Worm (Caenorhabditis elegans) whole organism, L4 larva: Measurements from ENCODE around the gene M151.1.

Experiments
- D1046.2 ChIP-seq: fragments of 200-800 bp; sonication (Bioruptor generic); IDR thresholded peaks from 2 replicates; pipeline ENCODE4 v1.3.6; 2022; ENCODE audit warnings: missing genetic modification characterization, missing compliant biosample characterization
- F10B5.3 ChIP-seq: sonication (generic microtip); optimal IDR thresholded peaks from 2 replicates; lab custom pipeline; 2016; ENCODE audit warnings: mild to moderate bottlenecking, missing genetic modification characterization, missing compliant biosample characterization
- F37D6.2 ChIP-seq: sonication (generic microtip); optimal IDR thresholded peaks from 2 replicates; lab custom pipeline; 2016; ENCODE audit warnings: mild to moderate bottlenecking, missing genetic modification characterization, missing compliant biosample characterization
- F49E8.2 ChIP-seq: sonication (generic microtip); optimal IDR thresholded peaks from 2 replicates; lab custom pipeline; 2016; ENCODE audit warnings: missing compliant biosample characterization, mild to moderate bottlenecking, missing genetic modification characterization, borderline replicate concordance
- Y105C5A.15 ChIP-seq: fragments of 200-800 bp; sonication (Bioruptor generic); IDR thresholded peaks from 2 replicates; pipeline ENCODE4 v1.3.6; 2022; ENCODE audit warnings: missing genetic modification characterization, missing compliant biosample characterization
- Y48G9A.11 ChIP-seq: fragments of 200-800 bp; sonication (Bioruptor generic); IDR thresholded peaks from 2 replicates; pipeline ENCODE4 v1.3.6; 2022; ENCODE audit warnings: missing genetic modification reagents, missing genetic modification characterization, missing compliant biosample characterization
- Y75B8A.6 ChIP-seq: fragments of 200-800 bp; sonication (Bioruptor generic); IDR thresholded peaks from 2 replicates; pipeline ENCODE4 v1.3.6; 2022; ENCODE audit warnings: missing genetic modification reagents, missing genetic modification characterization, missing compliant biosample characterization
- ceh-32 ChIP-seq: sonication (generic microtip); optimal IDR thresholded peaks from 2 replicates; lab custom pipeline; 2016; ENCODE audit warnings: mild to moderate bottlenecking, missing genetic modification characterization, missing compliant biosample characterization; ENCODE audit not compliant: poor library complexity
- ceh-44 ChIP-seq: fragments of 200-800 bp; sonication (Bioruptor generic); IDR thresholded peaks from 2 replicates; pipeline ENCODE4 v1.3.6; 2022; ENCODE audit warnings: missing genetic modification reagents, missing genetic modification characterization, missing compliant biosample characterization
- ctbp-1 ChIP-seq: fragments of 200-800 bp; sonication (Bioruptor generic); IDR thresholded peaks from 2 replicates; pipeline ENCODE4 v1.3.6; 2022; ENCODE audit warnings: missing genetic modification reagents, missing genetic modification characterization, missing compliant biosample characterization
- daf-16 ChIP-seq, 3 experiments: sonication (generic microtip); optimal IDR thresholded peaks; 2 replicates each; lab custom pipeline; 2016 to 2017; ENCODE audit warnings: missing genetic modification characterization in 3 of 3, missing genetic modification reagents in 3 of 3, mild to moderate bottlenecking in 2 of 3, missing compliant biosample characterization in 2 of 3, missing biosample characterization in 1 of 3, moderate library complexity in 1 of 3
- daf-19 ChIP-seq: fragments of 200-800 bp; sonication (Bioruptor generic); conservative IDR thresholded peaks from 2 replicates; pipeline ENCODE4 v1.3.6; 2022; ENCODE audit warnings: missing genetic modification characterization, missing compliant biosample characterization
- dmd-6 ChIP-seq: fragments of 200-800 bp; sonication (Bioruptor generic); IDR thresholded peaks from 2 replicates; pipeline ENCODE4 v1.3.6; 2022; ENCODE audit warnings: missing genetic modification reagents, missing genetic modification characterization, missing compliant biosample characterization
- dpl-1 ChIP-seq: fragments of 150-350 bp; optimal IDR thresholded peaks from 2 replicates; lab custom pipeline; 2014; ENCODE audit warnings: missing biosample characterization, missing genetic modification reagents, missing genetic modification characterization
- fkh-10 ChIP-seq: fragments of 150-350 bp; optimal IDR thresholded peaks from 2 replicates; lab custom pipeline; 2014; ENCODE audit warnings: missing biosample characterization, missing genetic modification reagents, missing genetic modification characterization
- hif-1 ChIP-seq, 2 experiments: sonication (generic microtip); optimal IDR thresholded peaks; 2 replicates each; lab custom pipeline; 2016 to 2017; ENCODE audit warnings: missing compliant biosample characterization in 2 of 2, missing genetic modification characterization in 2 of 2, missing genetic modification reagents in 2 of 2, missing genotype in 2 of 2, mild to moderate bottlenecking in 1 of 2
- hlh-11 ChIP-seq: fragments of 200-800 bp; sonication (Bioruptor generic); optimal IDR thresholded peaks from 2 replicates; lab custom pipeline; 2018; ENCODE audit warnings: mild to moderate bottlenecking, missing genetic modification characterization, missing compliant biosample characterization
- hlh-30 ChIP-seq: sonication (generic microtip); optimal IDR thresholded peaks from 2 replicates; lab custom pipeline; 2017; ENCODE audit warnings: antibody characterized with exemption, mild to moderate bottlenecking, missing genetic modification characterization, missing compliant biosample characterization; ENCODE audit not compliant: insufficient read depth
- jun-1 ChIP-seq: fragments of 150-350 bp; optimal IDR thresholded peaks from 2 replicates; lab custom pipeline; 2014; ENCODE audit warnings: missing biosample characterization, missing genetic modification reagents, missing genetic modification characterization
- lim-7 ChIP-seq: fragments of 200-800 bp; sonication (Bioruptor generic); IDR thresholded peaks from 2 replicates; pipeline ENCODE4 v1.3.6; 2022; ENCODE audit warnings: missing genetic modification characterization, missing compliant biosample characterization
- lin-1 ChIP-seq: fragments of 200-800 bp; sonication (Bioruptor generic); IDR thresholded peaks from 2 replicates; pipeline ENCODE4 v1.3.6; 2022; ENCODE audit warnings: missing genetic modification reagents, missing genetic modification characterization, missing compliant biosample characterization
- lin-13 ChIP-seq: fragments of 150-350 bp; optimal IDR thresholded peaks from 2 replicates; lab custom pipeline; 2014; ENCODE audit warnings: missing biosample characterization, missing genetic modification reagents, missing genetic modification characterization
- lin-39 ChIP-seq: fragments of 150-350 bp; optimal IDR thresholded peaks from 2 replicates; lab custom pipeline; 2014; ENCODE audit warnings: missing biosample characterization, missing genetic modification reagents, missing genetic modification characterization
- lsy-2 ChIP-seq, 2 experiments: fragments of 150-350 bp in 1 of 2; sonication (generic microtip) in 1 of 2; optimal IDR thresholded peaks; 2 replicates each; lab custom pipeline; 2014 to 2017; ENCODE audit warnings: missing biosample characterization in 2 of 2, missing genetic modification characterization in 2 of 2
- mes-2 ChIP-seq: sonication (generic microtip); optimal IDR thresholded peaks from 2 replicates; lab custom pipeline; 2016; ENCODE audit warnings: missing genotype, mild to moderate bottlenecking, missing genetic modification characterization, missing compliant biosample characterization; ENCODE audit not compliant: poor library complexity, severe bottlenecking
- mxl-2 ChIP-seq: fragments of 200-800 bp; sonication (Bioruptor generic); conservative IDR thresholded peaks from 2 replicates; pipeline ENCODE4 v1.3.6; 2022; ENCODE audit warnings: missing genetic modification reagents, missing genetic modification characterization, missing compliant biosample characterization
- mxl-3 ChIP-seq: fragments of 200-800 bp; sonication (Bioruptor generic); optimal IDR thresholded peaks from 2 replicates; lab custom pipeline; 2018; ENCODE audit warnings: mild to moderate bottlenecking, missing genetic modification characterization, missing compliant biosample characterization
- nhr-11 ChIP-seq: fragments of 150-350 bp; optimal IDR thresholded peaks from 2 replicates; lab custom pipeline; 2014; ENCODE audit warnings: missing biosample characterization, missing genetic modification characterization
- nhr-111 ChIP-seq: fragments of 200-800 bp; sonication (Bioruptor generic); optimal IDR thresholded peaks from 2 replicates; lab custom pipeline; 2018; ENCODE audit warnings: mild to moderate bottlenecking, missing genetic modification characterization, missing compliant biosample characterization
- nhr-28 ChIP-seq: fragments of 150-350 bp; optimal IDR thresholded peaks from 2 replicates; lab custom pipeline; 2014; ENCODE audit warnings: missing biosample characterization, missing genetic modification characterization
- nhr-6 ChIP-seq: fragments of 150-350 bp; optimal IDR thresholded peaks from 2 replicates; lab custom pipeline; 2014; ENCODE audit warnings: missing biosample characterization, missing genetic modification characterization
- nhr-77 ChIP-seq: fragments of 150-350 bp; optimal IDR thresholded peaks from 2 replicates; lab custom pipeline; 2014; ENCODE audit warnings: missing biosample characterization, missing genetic modification characterization
- php-3 ChIP-seq: fragments of 200-800 bp; sonication (Bioruptor generic); IDR thresholded peaks from 2 replicates; pipeline ENCODE4 v1.3.6; 2022; ENCODE audit warnings: missing genetic modification reagents, missing genetic modification characterization, missing compliant biosample characterization
- pqm-1 ChIP-seq: sonication (generic microtip); optimal IDR thresholded peaks from 2 replicates; lab custom pipeline; 2017; ENCODE audit warnings: missing biosample characterization, missing genetic modification characterization
- spr-3 ChIP-seq: fragments of 200-800 bp; sonication (Bioruptor generic); optimal IDR thresholded peaks from 2 replicates; lab custom pipeline; 2018; ENCODE audit warnings: mild to moderate bottlenecking, missing genetic modification characterization, missing compliant biosample characterization
- vab-7 ChIP-seq: fragments of 200-800 bp; sonication (Bioruptor generic); IDR thresholded peaks from 2 replicates; pipeline ENCODE4 v1.3.6; 2022; ENCODE audit warnings: missing genetic modification reagents, missing genetic modification characterization, missing compliant biosample characterization
- zfp-3 ChIP-seq: fragments of 200-800 bp; sonication (Bioruptor generic); conservative IDR thresholded peaks from 2 replicates; pipeline ENCODE4 v1.3.6; 2022; ENCODE audit warnings: missing genetic modification reagents, missing genetic modification characterization, missing compliant biosample characterization
- zip-11 ChIP-seq: fragments of 200-800 bp; sonication (Bioruptor generic); IDR thresholded peaks from 2 replicates; pipeline ENCODE4 v1.3.6; 2022; ENCODE audit warnings: missing genetic modification characterization, missing compliant biosample characterization

M151.1 gene

DNA sequence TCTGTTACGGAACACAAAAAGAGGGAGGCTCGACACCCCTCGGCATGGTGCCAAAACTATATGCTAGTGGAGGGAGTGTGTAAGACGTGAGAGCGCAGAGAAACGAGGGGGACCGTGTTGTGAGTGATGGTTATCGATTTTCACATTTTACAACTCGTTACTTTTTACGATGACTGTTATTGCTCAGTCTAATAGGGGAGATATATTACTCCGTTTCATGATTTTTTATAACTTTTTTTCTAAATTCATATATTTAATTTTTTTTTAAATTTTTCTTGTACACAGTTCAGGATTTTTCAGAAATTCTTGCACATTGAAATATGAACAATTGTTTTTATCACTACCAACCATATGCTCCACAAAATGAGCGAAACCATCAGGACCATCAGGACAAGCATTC, 14.1 kb downstream of the M151.1 start, which contains the start of gene F19B10.5:
F19B10.5 (plus strand) TSS at position 301 of the 400 bp plus-strand sequence.
- no peak for TF ChIP-seq lsy-2 (tag; optimal IDR thresholded peaks at IDR 0.05; lab: Kevin White, UChicago)
- no peak for TF ChIP-seq ctbp-1 (GFP tag; lab: Robert Waterston, UW)
- no peak for TF ChIP-seq Y75B8A.6 (GFP tag; lab: Robert Waterston, UW)
- TF ChIP-seq ceh-32 (tag; lab: Kevin White, UChicago), result no peak
- no peak for TF ChIP-seq vab-7 (GFP tag; lab: Robert Waterston, UW)
- no peak for TF ChIP-seq zip-11
- no peak for TF ChIP-seq lin-39 (tag; lab: Kevin White, UChicago)
- no peak for TF ChIP-seq nhr-77 (tag; lab: Kevin White, UChicago)
- TF ChIP-seq pqm-1, result no peak
- TF ChIP-seq F49E8.2 (tag; lab: Kevin White, UChicago), result no peak
- TF ChIP-seq, all 104 proteins: peak for 0

DNA sequence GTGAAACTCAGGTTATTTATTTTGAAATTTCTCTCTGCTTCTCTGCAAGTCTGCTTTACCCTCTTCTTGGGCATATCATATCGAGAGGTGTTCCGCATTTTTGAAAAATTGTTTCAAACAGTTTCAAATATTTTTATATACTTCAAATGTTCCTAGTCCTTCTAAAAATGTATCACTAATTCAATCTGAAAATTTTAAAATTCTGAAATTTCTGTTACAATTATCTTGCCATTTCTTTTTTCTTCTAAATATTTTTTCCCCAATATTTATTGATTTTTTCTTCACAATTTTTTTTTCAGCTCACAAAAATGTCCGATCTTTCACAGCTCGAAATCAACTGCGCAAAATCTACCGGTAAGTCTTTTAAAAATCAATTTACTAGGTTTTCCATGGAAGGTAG, 18.5 kb downstream of the M151.1 start, which contains the start of gene F19B10.4:
F19B10.4 (plus strand) TSS at position 301 of the 400 bp plus-strand sequence.
- no peak for TF ChIP-seq jun-1 (tag; lab: Kevin White, UChicago)
- no peak for TF ChIP-seq Y48G9A.11 (GFP tag; lab: Robert Waterston, UW)
- TF ChIP-seq php-3, result no peak
- TF ChIP-seq dpl-1 (GFP tag; lab: Kevin White, UChicago), result no peak
- TF ChIP-seq Y75B8A.6 (GFP tag; lab: Robert Waterston, UW), result no peak
- TF ChIP-seq lim-7 (GFP tag; lab: Robert Waterston, UW), result no peak
- no peak for TF ChIP-seq spr-3 (GFP tag; lab: Kevin White, UChicago)
- TF ChIP-seq lsy-2 (tag; optimal IDR thresholded peaks at IDR 0.05; lab: Kevin White, UChicago), result no peak
- no peak for TF ChIP-seq Y105C5A.15 (GFP tag; lab: Robert Waterston, UW)
- no peak for TF ChIP-seq daf-19 (GFP tag; lab: Robert Waterston, UW)
- TF ChIP-seq D1046.2 (GFP tag; lab: Robert Waterston, UW), result no peak
- TF ChIP-seq F10B5.3 (tag; lab: Kevin White, UChicago), result no peak
- TF ChIP-seq dmd-6 (GFP tag; lab: Robert Waterston, UW), result no peak
- no peak for TF ChIP-seq F37D6.2 (tag; lab: Kevin White, UChicago)
- TF ChIP-seq mxl-2 (GFP tag; lab: Robert Waterston, UW), result no peak
- no peak for TF ChIP-seq lin-13 (GFP tag; lab: Kevin White, UChicago)
- no peak for TF ChIP-seq nhr-111

DNA sequence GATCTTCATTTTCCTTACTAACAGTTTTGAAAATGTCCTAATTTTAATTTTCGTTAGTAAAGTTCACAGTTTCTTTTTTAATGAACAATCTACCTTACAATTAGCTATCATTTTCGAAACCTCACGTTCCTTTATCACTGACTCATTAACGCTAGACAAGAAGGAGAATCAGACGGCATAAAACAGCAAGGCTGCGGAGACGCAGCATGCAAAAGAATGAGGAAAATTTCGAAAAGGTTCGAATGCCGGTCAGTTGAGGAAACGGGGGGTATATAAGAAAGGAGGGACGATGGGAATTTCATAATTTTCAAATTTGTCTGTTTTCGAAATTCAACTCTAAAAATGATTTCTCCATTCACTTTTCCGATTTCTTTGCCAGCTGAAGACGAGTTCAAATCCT, 20.6 kb downstream of the M151.1 start, which contains the start of gene F19B10.13:
F19B10.13 (plus strand) TSS at position 343 of the 400 bp plus-strand sequence.
- TF ChIP-seq lim-7 (GFP tag; lab: Robert Waterston, UW) (no peak), dmd-6 (GFP tag; lab: Robert Waterston, UW) (peak; percentile 58), vab-7 (GFP tag; lab: Robert Waterston, UW) (no peak), hlh-11 (tag; lab: Kevin White, UChicago) (peak; percentile 51), hlh-30 (tag; lab: Kevin White, UChicago) (peak; percentile 38), nhr-11 (tag; lab: Kevin White, UChicago) (no peak), ceh-44 (no peak), nhr-28 (tag; lab: Kevin White, UChicago) (peak; percentile 36), daf-16 (GFP tag; optimal IDR thresholded peaks at IDR 0.05; lab: Kevin White, UChicago) (no peak), daf-16 (tag; optimal IDR thresholded peaks at IDR 0.05; lab: Kevin White, UChicago) (no peak), mes-2 (tag; lab: Kevin White, UChicago) (peak; percentile 39), fkh-10 (GFP tag; lab: Kevin White, UChicago) (no peak), zfp-3 (no peak), pqm-1 (peak; percentile 26), lin-1 (no peak), nhr-6 (tag; lab: Kevin White, UChicago) (peak; percentile 14), mxl-3 (GFP tag; lab: Kevin White, UChicago) (peak; percentile 16), hif-1 (tag; optimal IDR thresholded peaks at IDR 0.05; lab: Kevin White, UChicago) (peak in 1 of 2 experiments; percentile 19)
